Worm (Caenorhabditis elegans) whole organism, late embryonic: ENCODE measurements around the gene fbxa-134.

Source experiments
- C38D4.7 ChIP-seq: fragments of 200-800 bp; sonication (Bioruptor generic); optimal IDR thresholded peaks from 2 replicates; lab custom pipeline; 2018; ENCODE audit warnings: mild to moderate bottlenecking, missing genetic modification characterization, moderate library complexity, missing compliant biosample characterization
- ceh-14 ChIP-seq: sonication (generic microtip); optimal IDR thresholded peaks from 2 replicates; lab custom pipeline; 2016; ENCODE audit warnings: missing genotype, missing genetic modification characterization, missing compliant biosample characterization
- ceh-19 ChIP-seq: fragments of 200-800 bp; sonication (Bioruptor generic); optimal IDR thresholded peaks from 2 replicates; lab custom pipeline; 2018; ENCODE audit warnings: mild to moderate bottlenecking, missing genetic modification characterization, missing compliant biosample characterization
- ceh-24 ChIP-seq: sonication (generic microtip); optimal IDR thresholded peaks from 2 replicates; lab custom pipeline; 2016; ENCODE audit warnings: mild to moderate bottlenecking, missing genetic modification characterization, missing compliant biosample characterization
- ceh-45 ChIP-seq: fragments of 200-800 bp; sonication (Bioruptor generic); IDR thresholded peaks from 2 replicates; pipeline ENCODE4 v1.3.6; 2022; ENCODE audit warnings: missing genetic modification reagents, missing genetic modification characterization, missing compliant biosample characterization
- dmd-4 ChIP-seq: sonication (generic microtip); optimal IDR thresholded peaks from 2 replicates; lab custom pipeline; 2016; ENCODE audit warnings: borderline replicate concordance, missing genetic modification characterization, missing compliant biosample characterization
- elt-2 ChIP-seq: sonication (generic microtip); optimal IDR thresholded peaks from 2 replicates; lab custom pipeline; 2016; ENCODE audit warnings: missing genetic modification reagents, missing genetic modification characterization, missing compliant biosample characterization
- lin-11 ChIP-seq: fragments of 200-800 bp; sonication (Bioruptor generic); optimal IDR thresholded peaks from 2 replicates; lab custom pipeline; 2018; ENCODE audit warnings: mild to moderate bottlenecking, missing genetic modification characterization, missing compliant biosample characterization
- nhr-11 ChIP-seq: fragments of 150-350 bp; optimal IDR thresholded peaks from 2 replicates; lab custom pipeline; 2014; ENCODE audit warnings: missing biosample characterization, missing genetic modification characterization
- pag-3 ChIP-seq: sonication (generic microtip); optimal IDR thresholded peaks from 2 replicates; lab custom pipeline; 2016; ENCODE audit warnings: missing compliant biosample characterization, missing genetic modification characterization, borderline replicate concordance
- pha-4 ChIP-seq: fragments of 150-350 bp; optimal IDR thresholded peaks from 2 replicates; lab custom pipeline; 2018; ENCODE audit warnings: missing biosample characterization, missing genetic modification reagents, missing genetic modification characterization
- sox-4 ChIP-seq: sonication (generic microtip); optimal IDR thresholded peaks from 2 replicates; lab custom pipeline; 2017; ENCODE audit warnings: mild to moderate bottlenecking, missing genetic modification characterization, inconsistent platforms, missing compliant biosample characterization
- tbx-2 ChIP-seq: sonication (generic microtip); optimal IDR thresholded peaks from 2 replicates; lab custom pipeline; 2016; ENCODE audit warnings: missing genetic modification characterization, missing compliant biosample characterization

- no peak for TF ChIP-seq elt-2 (tag; lab: Kevin White, UChicago)
- no peak for TF ChIP-seq ceh-19 (GFP tag; lab: Kevin White, UChicago)
- no peak for TF ChIP-seq ceh-24 (tag; lab: Kevin White, UChicago)
- TF ChIP-seq pha-4 (tag; lab: Kevin White, UChicago): no peak
- TF ChIP-seq tbx-2 (tag; lab: Kevin White, UChicago): no peak
- no peak for TF ChIP-seq nhr-11 (tag; lab: Kevin White, UChicago)
- TF ChIP-seq pag-3 (tag; lab: Kevin White, UChicago): no peak
- no peak for TF ChIP-seq lin-11 (tag; lab: Kevin White, UChicago)
- TF ChIP-seq C38D4.7 (GFP tag; lab: Kevin White, UChicago): no peak
- no peak for TF ChIP-seq ceh-45 (GFP tag; lab: Robert Waterston, UW)
- TF ChIP-seq dmd-4 (tag; lab: Kevin White, UChicago): no peak
- no peak for TF ChIP-seq sox-4 (tag; lab: Kevin White, UChicago)
- no peak for TF ChIP-seq ceh-14 (tag; lab: Kevin White, UChicago)
Measured at ce11 chrV:17317786-17318185, 34.9 kb downstream of the fbxa-134 start, which contains the start of gene srz-58.
